Worm (Caenorhabditis elegans): Measurements from ENCODE around the gene ZK177.9.
"Not testable (repeated sequence)": the region's sequence is repeated elsewhere in the genome, so short reads cannot be mapped to it uniquely, and the experiment has no call there.

The ZK177.9 gene

ce11 chrII:5537524-5537923, 20.0 kb upstream of the ZK177.9 start, which contains the start of gene C17C3.11:
Gene C17C3.11 (plus strand): TSS chrII:5537824.
- TF ChIP-seq hlh-4 (tag; optimal IDR thresholded peaks at IDR 0.05): no peak
- no peak for TF ChIP-seq elt-2 (tag; optimal IDR thresholded peaks at IDR 0.05)
- TF ChIP-seq lin-15B (tag; optimal IDR thresholded peaks at IDR 0.05): no peak
- no peak for TF ChIP-seq blmp-1 (tag; optimal IDR thresholded peaks at IDR 0.05)
- no peak for TF ChIP-seq nhr-28 (tag; optimal IDR thresholded peaks at IDR 0.05)
- TF ChIP-seq nhr-90 (tag; optimal IDR thresholded peaks at IDR 0.05; ENCODE audit: poor library complexity): no peak

- TF ChIP-seq snu-23 (GFP tag; optimal IDR thresholded peaks at IDR 0.05) (no peak), hlh-4 (tag; optimal IDR thresholded peaks at IDR 0.05) (no peak), jun-1 (tag; optimal IDR thresholded peaks at IDR 0.05) (no peak), lsy-2 (tag; optimal IDR thresholded peaks at IDR 0.05) (no peak), nhr-85 (tag) (no peak), lin-15B (tag; optimal IDR thresholded peaks at IDR 0.05) (no peak), xbp-1 (tag; optimal IDR thresholded peaks at IDR 0.05) (no peak), snpc-4 (tag; optimal IDR thresholded peaks at IDR 0.05) (no peak), zip-4 (GFP tag; optimal IDR thresholded peaks at IDR 0.05) (no peak), nhr-84 (tag; optimal IDR thresholded peaks at IDR 0.05) (no peak), irx-1 (tag; optimal IDR thresholded peaks at IDR 0.05) (no peak), ztf-4 (tag; optimal IDR thresholded peaks at IDR 0.05) (no peak), ceh-82 (tag; optimal IDR thresholded peaks at IDR 0.05) (no peak), nhr-90 (tag; optimal IDR thresholded peaks at IDR 0.05; ENCODE audit: poor library complexity) (no peak), unc-98 (GFP tag; IDR thresholded peaks at IDR 0.05) (no peak), fos-1 (tag; optimal IDR thresholded peaks at IDR 0.05) (no peak), ceh-90 (tag; optimal IDR thresholded peaks at IDR 0.05) (no peak), ces-1 (GFP tag; optimal IDR thresholded peaks at IDR 0.05) (no peak), zag-1 (tag; optimal IDR thresholded peaks at IDR 0.05) (no peak)
These were observed 19.5 kb upstream of the ZK177.9 start for ce11 chrII:5537078-5537477.

- TF ChIP-seq fkh-8, C16A3.4, jun-1 (tag; optimal IDR thresholded peaks at IDR 0.05): not testable (repeated sequence)
These were observed 17.4 kb upstream of the ZK177.9 start, which contains the start of gene hlh-25 for ce11 chrII:5534939-5535338. Gene hlh-25 (plus strand): TSS chrII:5535239.

ce11 chrII:5533642-5534041, 16.1 kb upstream of the ZK177.9 start, which contains the start of gene hlh-26:
Gene hlh-26 (minus strand): TSS chrII:5533742.
- no peak for TF ChIP-seq mep-1 (tag; optimal IDR thresholded peaks at IDR 0.05)
- TF ChIP-seq grh-1 (GFP tag; IDR thresholded peaks at IDR 0.05): no peak
- no peak for TF ChIP-seq alr-1 (tag; optimal IDR thresholded peaks at IDR 0.05; ENCODE audit: borderline replicate concordance)
- TF ChIP-seq lin-35 (GFP tag; optimal IDR thresholded peaks at IDR 0.05): no peak
- TF ChIP-seq unc-62 (GFP tag; optimal IDR thresholded peaks at IDR 0.05): no peak
- TF ChIP-seq hlh-17 (GFP tag; optimal IDR thresholded peaks at IDR 0.05; ENCODE audit: borderline replicate concordance): no peak
- no peak for TF ChIP-seq nhr-28 (tag; optimal IDR thresholded peaks at IDR 0.05)
- TF ChIP-seq efl-1 (optimal IDR thresholded peaks at IDR 0.05): no peak
- no peak for TF ChIP-seq efl-1 (GFP tag; optimal IDR thresholded peaks at IDR 0.05 in 1 of 2)
- no peak for TF ChIP-seq tlp-1 (tag; optimal IDR thresholded peaks at IDR 0.05)

ce11 chrII:5531855-5532328, 14.3 kb upstream of the ZK177.9 start, which contains the start of gene C17C3.9:
Gene C17C3.9 (minus strand): TSS chrII:5532278.
- no peak for TF ChIP-seq mep-1 (tag; optimal IDR thresholded peaks at IDR 0.05)
- TF ChIP-seq zag-1 (tag; optimal IDR thresholded peaks at IDR 0.05): no peak
- no peak for TF ChIP-seq fkh-4 (tag; optimal IDR thresholded peaks at IDR 0.05; ENCODE audit: borderline replicate concordance)
- no peak for TF ChIP-seq ces-1 (GFP tag; optimal IDR thresholded peaks at IDR 0.05)
- TF ChIP-seq blmp-1 (tag; optimal IDR thresholded peaks at IDR 0.05): no peak
- no peak for TF ChIP-seq mef-2 (tag; optimal IDR thresholded peaks at IDR 0.05)
- no peak for TF ChIP-seq tbx-2 (tag; optimal IDR thresholded peaks at IDR 0.05)
